Worm (Caenorhabditis elegans) whole organism, L1 larva: Measurements from ENCODE around the gene F10E7.11.
A peak's percentile ranks its signal among the peaks of the same experiment; 100 is the strongest.

Source experiments
- C16A3.4 ChIP-seq: fragments of 150-350 bp; optimal IDR thresholded peaks from 2 replicates; lab custom pipeline; 2014; ENCODE audit warnings: missing biosample characterization, missing genetic modification characterization
- C34B4.2 ChIP-seq: sonication (generic microtip); optimal IDR thresholded peaks from 2 replicates; lab custom pipeline; 2017; ENCODE audit warnings: mild to moderate bottlenecking, missing genetic modification characterization, missing compliant biosample characterization
- F16B12.6 ChIP-seq: fragments of 150-350 bp; optimal IDR thresholded peaks from 2 replicates; lab custom pipeline; 2014; ENCODE audit warnings: missing biosample characterization, missing genetic modification characterization
- Y116A8C.19 ChIP-seq: sonication (generic microtip); optimal IDR thresholded peaks from 2 replicates; lab custom pipeline; 2016; ENCODE audit warnings: missing compliant biosample characterization, missing genetic modification characterization, borderline replicate concordance
- aha-1 ChIP-seq: fragments of 150-350 bp; optimal IDR thresholded peaks from 2 replicates; lab custom pipeline; 2014; ENCODE audit warnings: missing biosample characterization, missing genetic modification characterization
- alr-1 ChIP-seq: fragments of 200-800 bp; sonication (Bioruptor generic); optimal IDR thresholded peaks from 2 replicates; lab custom pipeline; 2018; ENCODE audit warnings: borderline replicate concordance, mild to moderate bottlenecking, missing genetic modification characterization, missing compliant biosample characterization
- aly-2 ChIP-seq: fragments of 150-350 bp; optimal IDR thresholded peaks from 2 replicates; lab custom pipeline; 2014; ENCODE audit warnings: missing biosample characterization, missing genetic modification characterization
- blmp-1 ChIP-seq: fragments of 150-350 bp; optimal IDR thresholded peaks from 2 replicates; lab custom pipeline; 2014; ENCODE audit warnings: missing biosample characterization, missing genetic modification characterization
- ceh-63 ChIP-seq: fragments of 200-800 bp; sonication (Bioruptor generic); optimal IDR thresholded peaks from 2 replicates; lab custom pipeline; 2018; ENCODE audit warnings: mild to moderate bottlenecking, missing genetic modification characterization, missing compliant biosample characterization
- ceh-8 ChIP-seq: fragments of 200-800 bp; sonication (Bioruptor generic); optimal IDR thresholded peaks from 2 replicates; lab custom pipeline; 2018; ENCODE audit warnings: mild to moderate bottlenecking, missing genetic modification characterization, moderate library complexity, missing compliant biosample characterization
- ceh-82 ChIP-seq, 3 experiments: fragments of 150-350 bp in 1 of 3; sonication (generic microtip) in 2 of 3; optimal IDR thresholded peaks; 2 replicates each; lab custom pipeline; 2014 to 2017; ENCODE audit warnings: missing biosample characterization in 3 of 3, missing genetic modification characterization in 3 of 3
- efl-1 ChIP-seq, 4 experiments: fragments of 150-350 bp; optimal IDR thresholded peaks in 3 of 4; peaks in 1 of 4; 1 replicate in 1 of 4; 2 replicates in 3 of 4; lab custom pipeline; 2014; ENCODE audit warnings: missing biosample characterization in 2 of 4, missing genetic modification characterization in 2 of 4, missing genetic modification reagents in 2 of 4
- efl-3 ChIP-seq: fragments of 200-800 bp; sonication (Bioruptor generic); optimal IDR thresholded peaks from 2 replicates; lab custom pipeline; 2018; ENCODE audit warnings: mild to moderate bottlenecking, missing genetic modification characterization, missing compliant biosample characterization
- egl-13 ChIP-seq: sonication (generic microtip); optimal IDR thresholded peaks from 2 replicates; lab custom pipeline; 2016; ENCODE audit warnings: missing genotype, missing genetic modification reagents, missing genetic modification characterization, missing compliant biosample characterization
- fkh-10 ChIP-seq: sonication (generic microtip); optimal IDR thresholded peaks from 2 replicates; lab custom pipeline; 2017; ENCODE audit warnings: missing biosample characterization, missing genetic modification reagents, missing genetic modification characterization
- fkh-4 ChIP-seq: sonication (generic microtip); optimal IDR thresholded peaks from 2 replicates; lab custom pipeline; 2016; ENCODE audit warnings: missing compliant biosample characterization, missing genetic modification characterization, borderline replicate concordance
- fkh-8 ChIP-seq: sonication (generic microtip); optimal IDR thresholded peaks from 2 replicates; lab custom pipeline; 2016; ENCODE audit warnings: mild to moderate bottlenecking, missing genetic modification characterization, missing compliant biosample characterization
- hpl-2 ChIP-seq: fragments of 150-350 bp; optimal IDR thresholded peaks from 2 replicates; lab custom pipeline; 2014; ENCODE audit warnings: missing biosample characterization, missing genetic modification reagents, missing genetic modification characterization
- irx-1 ChIP-seq: sonication (generic microtip); optimal IDR thresholded peaks from 2 replicates; lab custom pipeline; 2016; ENCODE audit warnings: missing genetic modification characterization, missing compliant biosample characterization
- isw-1 ChIP-seq: fragments of 200-800 bp; sonication (Bioruptor generic); IDR thresholded peaks from 2 replicates; pipeline ENCODE4 v1.3.6; 2022; ENCODE audit warnings: missing genetic modification characterization, missing compliant biosample characterization
- lin-14 ChIP-seq: fragments of 200-800 bp; sonication (Bioruptor generic); optimal IDR thresholded peaks from 2 replicates; lab custom pipeline; 2018; ENCODE audit warnings: mild to moderate bottlenecking, missing genetic modification characterization, moderate library complexity, missing compliant biosample characterization
- lin-15B ChIP-seq: fragments of 150-350 bp; sonication (generic microtip); optimal IDR thresholded peaks from 3 replicates; lab custom pipeline; 2014; ENCODE audit warnings: missing biosample characterization, missing genetic modification characterization
- lsy-2 ChIP-seq, 2 experiments: fragments of 150-350 bp; optimal IDR thresholded peaks; 2 replicates each; lab custom pipeline; 2014; ENCODE audit warnings: missing biosample characterization in 2 of 2, missing genetic modification characterization in 2 of 2
- mdl-1 ChIP-seq, 2 experiments: fragments of 150-350 bp; optimal IDR thresholded peaks; 2 replicates each; lab custom pipeline; 2014 to 2017; ENCODE audit warnings: missing biosample characterization in 2 of 2, missing genetic modification characterization in 2 of 2, inconsistent platforms in 1 of 2
- mep-1 ChIP-seq: fragments of 150-350 bp; optimal IDR thresholded peaks from 2 replicates; lab custom pipeline; 2014; ENCODE audit warnings: missing biosample characterization, missing genetic modification characterization
- nhr-11 ChIP-seq: fragments of 150-350 bp; optimal IDR thresholded peaks from 2 replicates; lab custom pipeline; 2014; ENCODE audit warnings: missing biosample characterization, missing genetic modification characterization
- nhr-19 ChIP-seq: fragments of 200-800 bp; sonication (Bioruptor generic); conservative IDR thresholded peaks from 2 replicates; pipeline ENCODE4 v1.3.6; 2022; ENCODE audit warnings: missing genetic modification characterization, missing compliant biosample characterization
- nhr-20 ChIP-seq: sonication (generic microtip); optimal IDR thresholded peaks from 2 replicates; lab custom pipeline; 2016; ENCODE audit warnings: mild to moderate bottlenecking, missing genetic modification characterization, missing compliant biosample characterization
- nhr-28 ChIP-seq: fragments of 150-350 bp; optimal IDR thresholded peaks from 2 replicates; lab custom pipeline; 2014; ENCODE audit warnings: missing biosample characterization, missing genetic modification characterization
- nhr-47 ChIP-seq: sonication (generic microtip); optimal IDR thresholded peaks from 2 replicates; lab custom pipeline; 2016; ENCODE audit warnings: mild to moderate bottlenecking, missing genetic modification characterization, moderate library complexity, missing compliant biosample characterization
- nhr-71 ChIP-seq: sonication (generic microtip); optimal IDR thresholded peaks from 2 replicates; lab custom pipeline; 2016; ENCODE audit warnings: mild to moderate bottlenecking, missing genetic modification characterization, moderate library complexity, missing compliant biosample characterization
- nhr-76 ChIP-seq: sonication (generic microtip); optimal IDR thresholded peaks from 2 replicates; lab custom pipeline; 2017; ENCODE audit warnings: missing biosample characterization, missing genetic modification characterization
- nhr-77 ChIP-seq: fragments of 150-350 bp; optimal IDR thresholded peaks from 2 replicates; lab custom pipeline; 2014; ENCODE audit warnings: missing biosample characterization, missing genetic modification characterization
- nhr-84 ChIP-seq: sonication (generic microtip); optimal IDR thresholded peaks from 2 replicates; lab custom pipeline; 2017; ENCODE audit warnings: missing biosample characterization, missing genetic modification characterization
- nhr-85 ChIP-seq: sonication (generic microtip); peaks from one replicate; lab custom pipeline; 2016; ENCODE audit warnings: missing genetic modification characterization, inconsistent platforms, missing compliant biosample characterization
- nhr-90 ChIP-seq: sonication (generic microtip); optimal IDR thresholded peaks from 2 replicates; lab custom pipeline; 2016; ENCODE audit warnings: mild to moderate bottlenecking, missing genetic modification characterization, missing compliant biosample characterization; ENCODE audit not compliant: poor library complexity
- skn-1 ChIP-seq: fragments of 150-350 bp; optimal IDR thresholded peaks from 2 replicates; lab custom pipeline; 2014; ENCODE audit warnings: missing biosample characterization, missing genetic modification characterization
- snu-23 ChIP-seq: sonication (generic microtip); optimal IDR thresholded peaks from 2 replicates; lab custom pipeline; 2016; ENCODE audit warnings: missing genetic modification characterization, missing compliant biosample characterization
- sox-4 ChIP-seq: sonication (generic microtip); optimal IDR thresholded peaks from 2 replicates; lab custom pipeline; 2016; ENCODE audit warnings: missing genetic modification characterization, missing compliant biosample characterization
- swsn-7 ChIP-seq: sonication (generic microtip); optimal IDR thresholded peaks from 2 replicates; lab custom pipeline; 2016; ENCODE audit warnings: missing genetic modification characterization, missing compliant biosample characterization
- tbx-2 ChIP-seq: sonication (generic microtip); optimal IDR thresholded peaks from 2 replicates; lab custom pipeline; 2016; ENCODE audit warnings: missing genetic modification characterization, missing compliant biosample characterization
- unc-86 ChIP-seq: sonication (generic microtip); optimal IDR thresholded peaks from 2 replicates; lab custom pipeline; 2016; ENCODE audit warnings: missing genetic modification characterization, missing compliant biosample characterization
- unc-98 ChIP-seq: fragments of 200-800 bp; sonication (Bioruptor generic); IDR thresholded peaks from 2 replicates; pipeline ENCODE4 v1.3.6; 2022; ENCODE audit warnings: missing genetic modification characterization, missing compliant biosample characterization
- vab-15 ChIP-seq: sonication (generic microtip); optimal IDR thresholded peaks from 2 replicates; lab custom pipeline; 2017; ENCODE audit warnings: missing genotype, mild to moderate bottlenecking, missing genetic modification characterization, missing compliant biosample characterization
- ztf-11 ChIP-seq, 2 experiments: sonication (generic microtip); optimal IDR thresholded peaks; 2 replicates each; lab custom pipeline; 2016 to 2017; ENCODE audit warnings: missing genetic modification characterization in 2 of 2, missing biosample characterization in 1 of 2, missing compliant biosample characterization in 1 of 2

F10E7.11 gene

ce11 chrII:7111657-7112049 lies 11.0 kb downstream of the F10E7.11 start, which contains the start of gene F10E7.5 (continued):
- no peak for TF ChIP-seq fkh-4
- no peak for TF ChIP-seq aha-1 (tag; lab: Kevin White, UChicago)

- TF ChIP-seq aha-1 (tag; lab: Kevin White, UChicago) (no peak), mep-1 (tag; lab: Kevin White, UChicago) (no peak), mdl-1 (tag; optimal IDR thresholded peaks at IDR 0.05; lab: Kevin White, UChicago) (no peak), unc-98 (GFP tag; lab: Robert Waterston, UW) (no peak), efl-3 (no peak), lsy-2 (tag; optimal IDR thresholded peaks at IDR 0.05; lab: Kevin White, UChicago) (peak in 1 of 2 experiments; percentile 56), ceh-8 (GFP tag; lab: Kevin White, UChicago) (no peak), ceh-82 (tag; optimal IDR thresholded peaks at IDR 0.05; lab: Kevin White, UChicago) (peak in 2 of 3 experiments; percentile 20 to 44), nhr-20 (no peak), sox-4 (no peak), swsn-7 (tag; lab: Kevin White, UChicago) (no peak), nhr-28 (no peak), fkh-8 (tag; lab: Kevin White, UChicago) (peak; percentile 34), F16B12.6 (tag; lab: Kevin White, UChicago) (peak; percentile 13), nhr-76 (tag; lab: Kevin White, UChicago) (no peak), efl-1 (optimal IDR thresholded peaks at IDR 0.05; lab: Kevin White, UChicago) (peak in 1 of 2 experiments; percentile 5), efl-1 (GFP tag; optimal IDR thresholded peaks at IDR 0.05 in 1 of 2; lab: Kevin White, UChicago) (no peak), skn-1 (no peak), fkh-10 (GFP tag; lab: Kevin White, UChicago) (peak; percentile 71), tbx-2 (tag; lab: Kevin White, UChicago) (no peak), lin-14 (GFP tag; lab: Kevin White, UChicago) (peak; percentile 67), nhr-84 (tag; lab: Kevin White, UChicago) (no peak), ceh-63 (GFP tag; lab: Kevin White, UChicago) (no peak), unc-86 (tag; lab: Kevin White, UChicago) (no peak), nhr-11 (no peak), blmp-1 (tag; lab: Kevin White, UChicago) (no peak), nhr-85 (tag; lab: Kevin White, UChicago) (no peak), aly-2 (tag; lab: Kevin White, UChicago) (no peak), alr-1 (tag; lab: Kevin White, UChicago) (no peak), isw-1 (GFP tag; lab: Robert Waterston, UW) (peak; percentile 18; the same call in 1 of the 2 replicates), nhr-71 (tag; lab: Kevin White, UChicago) (peak; percentile 12), Y116A8C.19 (tag; lab: Kevin White, UChicago) (no peak)
Measured at ce11 chrII:7111012-7111656, 11.6 kb downstream of the F10E7.11 start.

DNA sequence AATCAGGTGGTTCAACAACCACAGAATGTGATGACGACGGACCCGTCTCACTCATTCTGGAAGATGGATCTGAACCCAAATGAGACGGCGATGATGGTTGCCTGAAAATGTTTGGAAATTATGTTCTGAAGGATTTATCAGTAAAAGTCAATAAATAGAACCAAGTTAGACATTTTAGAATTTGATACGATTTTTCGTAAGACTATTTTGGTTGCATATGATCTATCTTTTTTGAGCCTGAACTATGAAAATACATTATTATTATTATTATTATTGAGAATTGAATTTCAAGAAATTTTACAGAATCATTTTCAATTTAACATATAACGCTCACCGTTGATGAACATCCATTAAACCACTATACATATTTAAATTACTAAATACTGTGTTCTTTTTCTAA lies 12.7 kb downstream of the F10E7.11 start, which contains the start of gene F10E7.9:
Gene F10E7.9, minus strand, starts transcription at position 101 of the 400 bp plus-strand sequence.
- TF ChIP-seq hpl-2 (GFP tag; lab: Kevin White, UChicago): no peak
- TF ChIP-seq nhr-77 (tag; lab: Kevin White, UChicago): no peak
- no peak for TF ChIP-seq nhr-85 (tag; lab: Kevin White, UChicago)
- TF ChIP-seq nhr-11: no peak
- no peak for TF ChIP-seq egl-13 (tag; lab: Kevin White, UChicago)
- TF ChIP-seq nhr-19: no peak
- TF ChIP-seq C34B4.2 (tag; lab: Kevin White, UChicago): no peak
- TF ChIP-seq sox-4: no peak
- TF ChIP-seq ztf-11 (tag; optimal IDR thresholded peaks at IDR 0.05; lab: Kevin White, UChicago): no peak
- no peak for TF ChIP-seq snu-23 (GFP tag; lab: Kevin White, UChicago)
- no peak for TF ChIP-seq nhr-90
- TF ChIP-seq mep-1 (tag; lab: Kevin White, UChicago): no peak
- no peak for TF ChIP-seq nhr-47 (tag; lab: Kevin White, UChicago)
- no peak for TF ChIP-seq irx-1 (tag; lab: Kevin White, UChicago)
- TF ChIP-seq C16A3.4 (tag; lab: Kevin White, UChicago): no peak
- no peak for TF ChIP-seq lin-15B
- TF ChIP-seq alr-1 (tag; lab: Kevin White, UChicago): no peak
- no peak for TF ChIP-seq vab-15 (tag; lab: Kevin White, UChicago)
- TF ChIP-seq mdl-1 (tag; optimal IDR thresholded peaks at IDR 0.05; lab: Kevin White, UChicago): no peak
